Worm (Caenorhabditis elegans) whole organism, L4 larva: Measurements from ENCODE around the gene nep-13.
A peak's percentile ranks its signal among the peaks of the same experiment; 100 is the strongest.

Source experiments
- ama-1 ChIP-seq: fragments of 150-350 bp; optimal IDR thresholded peaks from 2 replicates; lab custom pipeline; 2014; ENCODE audit warnings: inconsistent platforms, mixed read lengths
- ceh-28 ChIP-seq: fragments of 150-350 bp; optimal IDR thresholded peaks from 2 replicates; lab custom pipeline; 2014; ENCODE audit warnings: missing biosample characterization, missing genetic modification reagents, missing genetic modification characterization
- ceh-82 ChIP-seq: sonication (generic microtip); optimal IDR thresholded peaks from 2 replicates; lab custom pipeline; 2017; ENCODE audit warnings: missing biosample characterization, missing genetic modification characterization
- dpl-1 ChIP-seq: fragments of 150-350 bp; optimal IDR thresholded peaks from 2 replicates; lab custom pipeline; 2014; ENCODE audit warnings: missing biosample characterization, missing genetic modification reagents, missing genetic modification characterization
- fos-1 ChIP-seq: fragments of 150-350 bp; optimal IDR thresholded peaks from 2 replicates; lab custom pipeline; 2014; ENCODE audit warnings: missing biosample characterization, missing genetic modification characterization
- hlh-30 ChIP-seq: sonication (generic microtip); optimal IDR thresholded peaks from 2 replicates; lab custom pipeline; 2017; ENCODE audit warnings: antibody characterized with exemption, mild to moderate bottlenecking, missing genetic modification characterization, missing compliant biosample characterization; ENCODE audit not compliant: insufficient read depth
- mdl-1 ChIP-seq, 2 experiments: fragments of 150-350 bp in 1 of 2; sonication (generic microtip) in 1 of 2; optimal IDR thresholded peaks; 2 replicates each; lab custom pipeline; 2014 to 2017; ENCODE audit warnings: missing biosample characterization in 2 of 2, missing genetic modification characterization in 2 of 2
- nhr-10 ChIP-seq: fragments of 150-350 bp; optimal IDR thresholded peaks from 2 replicates; lab custom pipeline; 2014; ENCODE audit warnings: missing biosample characterization, missing genetic modification characterization
- nhr-11 ChIP-seq: fragments of 150-350 bp; optimal IDR thresholded peaks from 2 replicates; lab custom pipeline; 2014; ENCODE audit warnings: missing biosample characterization, missing genetic modification characterization
- nhr-28 ChIP-seq: fragments of 150-350 bp; optimal IDR thresholded peaks from 2 replicates; lab custom pipeline; 2014; ENCODE audit warnings: missing biosample characterization, missing genetic modification characterization
- snpc-1.2 ChIP-seq: fragments of 200-800 bp; sonication (Bioruptor generic); IDR thresholded peaks from 2 replicates; pipeline ENCODE4 v1.3.6; 2022; ENCODE audit warnings: missing genetic modification reagents, missing genetic modification characterization, missing compliant biosample characterization
- snpc-4 ChIP-seq: fragments of 150-350 bp; optimal IDR thresholded peaks from 2 replicates; lab custom pipeline; 2014; ENCODE audit warnings: missing biosample characterization, missing genetic modification characterization
- vab-7 ChIP-seq: fragments of 200-800 bp; sonication (Bioruptor generic); IDR thresholded peaks from 2 replicates; pipeline ENCODE4 v1.3.6; 2022; ENCODE audit warnings: missing genetic modification reagents, missing genetic modification characterization, missing compliant biosample characterization

ce11 chrII:3318839-3319238 lies 36.4 kb downstream of the nep-13 start:
- TF ChIP-seq ceh-82 (tag; lab: Kevin White, UChicago) (no peak), ceh-28 (tag; lab: Kevin White, UChicago) (no peak), nhr-28 (tag; lab: Kevin White, UChicago) (peak; percentile 68), dpl-1 (GFP tag; lab: Kevin White, UChicago) (no peak), hlh-30 (tag; lab: Kevin White, UChicago) (no peak), snpc-4 (no peak), mdl-1 (tag; optimal IDR thresholded peaks at IDR 0.05; lab: Kevin White, UChicago) (no peak), ama-1 (lab: Kevin White, UChicago) (no peak), snpc-1.2 (GFP tag; lab: Robert Waterston, UW) (no peak), vab-7 (GFP tag; lab: Robert Waterston, UW) (no peak), fos-1 (tag; lab: Kevin White, UChicago) (no peak), nhr-10 (no peak), nhr-11 (tag; lab: Kevin White, UChicago) (no peak)
